Worm (Caenorhabditis elegans): ENCODE measurements around the gene Y54F10AR.1.
A peak's percentile ranks its signal among the peaks of the same experiment; 100 is the strongest.

DNA sequence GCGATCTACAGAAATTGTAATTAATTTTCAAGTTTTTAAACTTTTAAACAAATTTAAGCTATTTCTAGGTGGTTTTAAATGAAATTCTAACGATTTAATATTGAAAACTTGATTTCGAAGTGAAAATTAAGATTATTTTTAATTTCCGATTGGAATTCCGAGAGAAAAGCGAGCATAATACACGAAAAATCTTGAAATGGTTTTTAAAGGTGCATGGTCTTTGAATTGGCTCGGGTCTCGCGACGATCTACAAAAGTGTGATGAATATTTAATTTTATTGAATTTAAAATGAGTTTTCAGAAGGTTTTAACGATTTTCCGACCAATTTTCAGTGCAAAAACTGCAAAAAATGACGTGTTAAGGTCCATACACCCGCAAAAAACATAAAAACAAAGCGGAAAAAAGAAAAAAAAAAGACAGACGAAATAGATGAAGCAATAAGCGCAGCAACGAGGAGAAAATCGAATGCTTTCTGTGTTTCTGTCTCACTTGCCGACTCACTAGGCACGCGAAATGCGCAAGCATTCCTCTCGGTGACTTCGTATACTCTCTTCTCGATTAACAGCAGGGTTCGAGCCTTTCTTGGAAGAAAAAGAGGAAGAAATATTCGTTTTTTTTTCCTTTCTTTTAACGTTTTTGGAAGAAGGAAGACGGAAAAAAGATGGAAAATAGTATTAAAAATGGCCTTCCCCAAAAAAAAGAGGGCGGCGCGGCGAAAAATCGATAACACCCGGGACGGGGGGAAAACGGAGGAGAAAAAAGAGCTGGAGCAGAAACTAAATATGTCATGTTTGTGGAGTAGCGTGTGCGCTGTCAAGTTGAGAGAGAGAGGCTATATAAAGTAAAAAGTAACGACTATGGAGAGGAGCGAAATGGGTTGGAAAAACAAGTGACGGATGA lies 1.1 kb upstream of the Y54F10AR.1 start:
- no peak for TF ChIP-seq zag-1 (tag; optimal IDR thresholded peaks at IDR 0.05)
- TF ChIP-seq ceh-28 (tag; optimal IDR thresholded peaks at IDR 0.05) = peak; percentile 58
- no peak for TF ChIP-seq ama-1 (optimal IDR thresholded peaks at IDR 0.05)
- TF ChIP-seq hmg-11 (tag; optimal IDR thresholded peaks at IDR 0.05) = peak; percentile 57

Data from whole organism, L3 larva.